Fruit fly (Drosophila melanogaster) whole organism, embryonic: ENCODE results near the gene Pdfr.

Experiments used
- Awh ChIP-seq: fragments of 200-800 bp; sonication (Bioruptor generic); IDR thresholded peaks from 2 replicates; pipeline ENCODE4, ENCODE4 v1.3.6; 2022; ENCODE audit warnings: missing biosample characterization, missing genetic modification characterization
- Bgb ChIP-seq: fragments of 200-800 bp; sonication (Bioruptor generic); IDR thresholded peaks from 2 replicates; pipeline ENCODE4 v1.3.6; 2022; ENCODE audit warnings: missing biosample characterization, missing genetic modification characterization; ENCODE audit not compliant: partially characterized antibody
- CG1024 ChIP-seq: fragments of 200-800 bp; sonication (Bioruptor generic); IDR thresholded peaks from 2 replicates; pipeline ENCODE4 v1.3.6; 2022; ENCODE audit warnings: missing biosample characterization, missing genetic modification characterization
- CG10321 ChIP-seq: fragments of 200-800 bp; sonication (Bioruptor generic); IDR thresholded peaks from 2 replicates; pipeline ENCODE4 v1.3.6; 2022; ENCODE audit warnings: missing biosample characterization, missing genetic modification characterization
- CG10565 ChIP-seq: fragments of 200-800 bp; sonication (Bioruptor generic); optimal IDR thresholded peaks from 3 replicates; lab custom pipeline; 2016; ENCODE audit warnings: missing biosample characterization, mild to moderate bottlenecking, missing genetic modification characterization
- CG11560 ChIP-seq: fragments of 200-800 bp; sonication (Bioruptor generic); IDR thresholded peaks from 3 replicates; pipeline ENCODE4 v1.3.6; 2022; ENCODE audit warnings: missing biosample characterization, missing genetic modification characterization
- CG13287 ChIP-seq: fragments of 200-800 bp; sonication (Bioruptor generic); IDR thresholded peaks from 2 replicates; pipeline ENCODE4 v1.3.6; 2022; ENCODE audit warnings: missing biosample characterization, missing genetic modification characterization; ENCODE audit not compliant: partially characterized antibody
- CG13775 ChIP-seq: fragments of 200-800 bp; sonication (Bioruptor generic); optimal IDR thresholded peaks from 3 replicates; lab custom pipeline; 2017; ENCODE audit warnings: missing biosample characterization, mild to moderate bottlenecking, missing genetic modification characterization
- CG14667 ChIP-seq: fragments of 200-800 bp; sonication (Bioruptor generic); IDR thresholded peaks from 2 replicates; pipeline ENCODE4 v1.3.6; 2022; ENCODE audit warnings: missing biosample characterization, missing genetic modification characterization
- CG15514 ChIP-seq: fragments of 200-800 bp; sonication (Bioruptor generic); optimal IDR thresholded peaks from 3 replicates; lab custom pipeline; 2017; ENCODE audit warnings: missing biosample characterization, missing genetic modification characterization, mild to moderate bottlenecking, moderate library complexity, missing genetic modification reagents
- CG16813 ChIP-seq: fragments of 200-800 bp; sonication (Bioruptor generic); IDR thresholded peaks from 3 replicates; pipeline ENCODE4 v1.3.6; 2022; ENCODE audit warnings: missing biosample characterization, missing genetic modification characterization; ENCODE audit not compliant: partially characterized antibody
- CG3065 ChIP-seq: fragments of 200-800 bp; sonication (Bioruptor generic); optimal IDR thresholded peaks from 2 replicates; lab custom pipeline; 2016; ENCODE audit warnings: missing biosample characterization, missing genetic modification characterization
- CG3163 ChIP-seq: fragments of 200-800 bp; sonication (Bioruptor generic); optimal IDR thresholded peaks from 3 replicates; lab custom pipeline; 2016; ENCODE audit warnings: missing biosample characterization, missing genetic modification characterization
- CG3281 ChIP-seq: fragments of 200-800 bp; sonication (Bioruptor generic); optimal IDR thresholded peaks from 3 replicates; lab custom pipeline; 2017; ENCODE audit warnings: missing biosample characterization, mild to moderate bottlenecking, missing genetic modification characterization
- CG33213 ChIP-seq: fragments of 200-800 bp; sonication (Bioruptor generic); optimal IDR thresholded peaks from 3 replicates; lab custom pipeline; 2016; ENCODE audit warnings: missing biosample characterization, missing genetic modification characterization
- CG43689 ChIP-seq: fragments of 200-800 bp; sonication (Bioruptor generic); IDR thresholded peaks from 2 replicates; pipeline ENCODE4 v1.3.6; 2022; ENCODE audit warnings: missing biosample characterization, missing genetic modification characterization
- CG4617 ChIP-seq: fragments of 200-800 bp; sonication (Bioruptor generic); optimal IDR thresholded peaks from 3 replicates; lab custom pipeline; 2016; ENCODE audit warnings: missing biosample characterization, missing genetic modification characterization, borderline replicate concordance
- CG4854 ChIP-seq: fragments of 200-800 bp; sonication (Bioruptor generic); optimal IDR thresholded peaks from 2 replicates; lab custom pipeline; 2016; ENCODE audit warnings: missing biosample characterization, missing genetic modification characterization, inconsistent platforms
- CG6654 ChIP-seq: fragments of 200-800 bp; sonication (Bioruptor generic); optimal IDR thresholded peaks from 2 replicates; lab custom pipeline; 2017; ENCODE audit warnings: missing biosample characterization, mild to moderate bottlenecking, missing genetic modification characterization
- CG6765 ChIP-seq: fragments of 200-800 bp; sonication (Bioruptor generic); optimal IDR thresholded peaks from 3 replicates; lab custom pipeline; 2017; ENCODE audit warnings: missing biosample characterization, mild to moderate bottlenecking, missing genetic modification characterization
- CG7357 ChIP-seq: fragments of 200-800 bp; sonication (Bioruptor generic); IDR thresholded peaks from 3 replicates; pipeline ENCODE4 v1.3.6; 2022; ENCODE audit warnings: missing biosample characterization, missing genetic modification characterization
- CG9215 ChIP-seq: fragments of 200-800 bp; sonication (Bioruptor generic); IDR thresholded peaks from 2 replicates; pipeline ENCODE4 v1.3.6; 2022; ENCODE audit warnings: missing biosample characterization, missing genetic modification characterization
- D19B ChIP-seq: fragments of 200-800 bp; sonication (Bioruptor generic); optimal IDR thresholded peaks from 2 replicates; lab custom pipeline; 2017; ENCODE audit warnings: missing biosample characterization, mild to moderate bottlenecking, missing genetic modification characterization
- Deaf1 ChIP-seq: fragments of 200-800 bp; optimal IDR thresholded peaks from 3 replicates; lab custom pipeline; 2019; ENCODE audit warnings: missing biosample characterization, mild to moderate bottlenecking, missing genetic modification characterization, moderate library complexity
- Dfd ChIP-seq, 2 experiments: fragments of >200 bp; optimal IDR thresholded peaks; 2 replicates each; lab custom pipeline; 2017; ENCODE audit warnings: missing biosample characterization in 2 of 2, missing genetic modification characterization in 2 of 2
- Dip3 ChIP-seq: fragments of 200-800 bp; sonication (Bioruptor generic); optimal IDR thresholded peaks from 3 replicates; lab custom pipeline; 2016; ENCODE audit warnings: missing biosample characterization, missing genetic modification characterization
- H2.0 ChIP-seq: fragments of 200-800 bp; sonication (Bioruptor generic); IDR thresholded peaks from 2 replicates; pipeline ENCODE4 v1.3.6; 2022; ENCODE audit warnings: missing biosample characterization, missing genetic modification characterization
- Hey ChIP-seq: fragments of 200-800 bp; sonication (Bioruptor generic); optimal IDR thresholded peaks from 3 replicates; lab custom pipeline; 2018; ENCODE audit warnings: missing biosample characterization, mild to moderate bottlenecking, missing genetic modification characterization
- Hr3 ChIP-seq: fragments of 200-800 bp; sonication (Bioruptor generic); optimal IDR thresholded peaks from 3 replicates; lab custom pipeline; 2016; ENCODE audit warnings: missing biosample characterization, missing genetic modification characterization
- MBD-R2 ChIP-seq: fragments of 200-800 bp; sonication (Bioruptor generic); IDR thresholded peaks from 2 replicates; pipeline ENCODE4 v1.3.6; 2022; ENCODE audit warnings: missing biosample characterization, missing genetic modification characterization
- Med ChIP-seq: fragments of 200-800 bp; sonication (Bioruptor generic); peaks from one replicate; lab custom pipeline; 2016; ENCODE audit warnings: missing biosample characterization, missing genetic modification characterization, mild to moderate bottlenecking, inconsistent platforms, moderate library complexity
- Oli ChIP-seq: fragments of 200-800 bp; sonication (Bioruptor generic); optimal IDR thresholded peaks from 2 replicates; lab custom pipeline; 2018; ENCODE audit warnings: missing biosample characterization, mild to moderate bottlenecking, missing genetic modification characterization, moderate library complexity
- Stat92E ChIP-seq, 3 experiments: fragments of >200 bp in 2 of 3; fragments of 200-800 bp in 1 of 3; sonication (Bioruptor generic) in 1 of 3; optimal IDR thresholded peaks; 2 replicates each; lab custom pipeline; 2017 to 2019; ENCODE audit warnings: missing biosample characterization in 3 of 3, missing genetic modification characterization in 3 of 3, mild to moderate bottlenecking in 1 of 3, moderate library complexity in 1 of 3
- al ChIP-seq: fragments of 200-800 bp; sonication (Bioruptor generic); IDR thresholded peaks from 2 replicates; pipeline ENCODE4 v1.3.6; 2022; ENCODE audit warnings: missing biosample characterization, missing genetic modification characterization
- bab2 ChIP-seq: fragments of 200-800 bp; sonication (Bioruptor generic); optimal IDR thresholded peaks from 2 replicates; lab custom pipeline; 2016; ENCODE audit warnings: missing biosample characterization, missing genetic modification characterization
- croc ChIP-seq: fragments of 200-800 bp; sonication (Bioruptor generic); conservative IDR thresholded peaks from 3 replicates; pipeline ENCODE4 v1.3.6; 2022; ENCODE audit warnings: missing biosample characterization, missing genetic modification characterization
- exex ChIP-seq: fragments of 200-800 bp; sonication (Bioruptor generic); optimal IDR thresholded peaks from 4 replicates; lab custom pipeline; 2018; ENCODE audit warnings: missing biosample characterization, mild to moderate bottlenecking, missing genetic modification characterization, moderate library complexity
- lbe ChIP-seq: fragments of 200-800 bp; sonication (Bioruptor generic); optimal IDR thresholded peaks from 2 replicates; lab custom pipeline; 2016; ENCODE audit warnings: missing biosample characterization, mild to moderate bottlenecking, missing genetic modification characterization
- luna ChIP-seq: fragments of 200-800 bp; sonication (Bioruptor generic); optimal IDR thresholded peaks from 2 replicates; lab custom pipeline; 2016; ENCODE audit warnings: missing biosample characterization, missing genetic modification characterization
- mld ChIP-seq: fragments of 200-800 bp; sonication (Bioruptor generic); IDR thresholded peaks from 3 replicates; pipeline ENCODE4 v1.3.6; 2022; ENCODE audit warnings: missing biosample characterization, missing genetic modification characterization; ENCODE audit not compliant: partially characterized antibody
- pan ChIP-seq, 4 experiments: fragments of >200 bp in 3 of 4; fragments of 200-800 bp in 1 of 4; sonication (Bioruptor generic) in 1 of 4; optimal IDR thresholded peaks in 3 of 4; IDR thresholded peaks in 1 of 4; 2 replicates each; pipeline versions ENCODE4 v1.3.6 to Lab custom; 2017 to 2022; ENCODE audit warnings: missing biosample characterization in 2 of 4, missing genetic modification characterization in 2 of 4, mixed read lengths in 1 of 4
- rib ChIP-seq: fragments of 200-800 bp; sonication (Bioruptor generic); IDR thresholded peaks from 2 replicates; pipeline ENCODE4 v1.3.6; 2022; ENCODE audit warnings: missing biosample characterization, missing genetic modification characterization
- sima ChIP-seq: fragments of 200-800 bp; sonication (Bioruptor generic); optimal IDR thresholded peaks from 2 replicates; lab custom pipeline; 2016; ENCODE audit warnings: missing biosample characterization, missing genetic modification characterization
- slou ChIP-seq: fragments of 200-800 bp; sonication (Bioruptor generic); optimal IDR thresholded peaks from 3 replicates; lab custom pipeline; 2016; ENCODE audit warnings: missing biosample characterization, missing genetic modification characterization
- sna ChIP-seq: fragments of 200-800 bp; sonication (Bioruptor generic); IDR thresholded peaks from 2 replicates; pipeline ENCODE4 v1.3.6; 2022; ENCODE audit warnings: missing biosample characterization, missing genetic modification characterization; ENCODE audit not compliant: partially characterized antibody
- sqz ChIP-seq: fragments of 200-800 bp; sonication (Bioruptor generic); optimal IDR thresholded peaks from 3 replicates; lab custom pipeline; 2018; ENCODE audit warnings: missing biosample characterization, mild to moderate bottlenecking, missing genetic modification characterization
- stc ChIP-seq: fragments of 200-800 bp; sonication (Bioruptor generic); IDR thresholded peaks from 2 replicates; pipeline ENCODE4 v1.3.6; 2022; ENCODE audit warnings: missing biosample characterization, missing genetic modification characterization
- unc-4 ChIP-seq: fragments of 200-800 bp; sonication (Bioruptor generic); IDR thresholded peaks from 2 replicates; pipeline ENCODE4 v1.3.6; 2022; ENCODE audit warnings: missing biosample characterization, missing genetic modification characterization; ENCODE audit not compliant: partially characterized antibody

Gene Pdfr

DNA sequence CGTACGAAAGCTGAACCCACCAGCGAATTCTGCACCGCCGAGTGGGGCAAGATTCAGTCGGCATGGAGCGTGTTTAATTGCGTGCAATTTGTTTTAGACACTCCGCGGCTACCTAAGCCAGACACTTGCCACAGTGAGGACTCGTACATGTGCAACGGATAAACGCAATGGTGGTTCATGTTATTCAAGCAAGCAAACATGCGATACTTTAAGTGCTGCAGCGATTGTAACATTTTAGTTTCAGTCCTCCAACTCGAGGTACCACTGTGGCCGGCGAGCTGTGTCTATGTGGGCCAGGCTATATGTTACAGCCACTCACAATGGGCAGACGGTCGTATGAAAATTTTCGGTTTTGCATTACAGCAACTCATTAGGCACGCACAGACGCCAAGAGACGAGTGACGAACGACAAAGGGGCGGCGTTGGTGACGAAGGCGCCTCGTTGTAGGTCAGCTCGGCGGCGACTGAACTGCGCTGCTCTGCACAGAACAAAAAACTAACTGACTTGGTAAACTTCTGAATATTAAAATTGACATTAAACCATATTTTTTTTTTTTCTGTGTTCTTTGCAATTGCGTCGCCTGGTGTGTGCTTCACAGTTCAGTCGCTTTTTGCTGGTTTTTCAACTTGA lies 18.0 kb upstream of the Pdfr start (continued):
- TF ChIP-seq CG3281 (GFP tag; lab: Kevin White, UChicago) = peak; percentile 45
- TF ChIP-seq H2.0 (GFP tag; lab: Robert Waterston, UW) = peak; percentile 61
- TF ChIP-seq Stat92E (GFP tag; optimal IDR thresholded peaks at IDR 0.05; lab: Kevin White, UChicago) = no peak
- TF ChIP-seq CG1024 = peak; percentile 54
- TF ChIP-seq slou (GFP tag; lab: Kevin White, UChicago) = no peak
- no peak for TF ChIP-seq lbe (GFP tag; lab: Kevin White, UChicago)
- TF ChIP-seq CG16813 (GFP tag; lab: Robert Waterston, UW) = no peak
- TF ChIP-seq al (GFP tag; lab: Robert Waterston, UW) = peak; percentile 46; the same call in 1 of the 2 replicates
- TF ChIP-seq CG10321 (GFP tag; lab: Robert Waterston, UW) = 0 out of 2 replicates have a peak, but pooled peaks have one; percentile 22
- peak; percentile 60; the same call in 1 of the 2 replicates for TF ChIP-seq stc
- TF ChIP-seq CG43689 = 0 out of 2 replicates have a peak, but pooled peaks have one; percentile 10
- TF ChIP-seq CG9215 = peak; percentile 54; the same call in 1 of the 2 replicates
- TF ChIP-seq CG33213 = peak; percentile 29
- peak; percentile 43 for TF ChIP-seq CG15514 (GFP tag; lab: Kevin White, UChicago)
- TF ChIP-seq Bgb (GFP tag; lab: Robert Waterston, UW) = no peak
- no peak; the same call in 2 of the 3 replicates for TF ChIP-seq croc (GFP tag; lab: Robert Waterston, UW)
- TF ChIP-seq CG3065 = no peak
- TF ChIP-seq Awh = 0 out of 2 replicates have a peak, but pooled peaks have one; percentile 27
- TF ChIP-seq exex = no peak
- no peak for TF ChIP-seq CG13287
- TF ChIP-seq Hey (tag; lab: Kevin White, UChicago) = no peak
- TF ChIP-seq Oli = peak; percentile 55
- TF ChIP-seq sqz (GFP tag; lab: Kevin White, UChicago) = no peak
- no peak for TF ChIP-seq CG4617 (GFP tag; lab: Kevin White, UChicago)
- TF ChIP-seq CG7357 (GFP tag; lab: Robert Waterston, UW) = peak; percentile 49; the same call in 1 of the 3 replicates
- no peak for TF ChIP-seq mld (GFP tag; lab: Robert Waterston, UW)
- TF ChIP-seq Deaf1 = peak; percentile 13
- no peak for TF ChIP-seq CG6654 (GFP tag; lab: Kevin White, UChicago)
- TF ChIP-seq pan (optimal IDR thresholded peaks at IDR 0.05; lab: Kevin White, UChicago) = no peak
- TF ChIP-seq pan (GFP tag; optimal IDR thresholded peaks at IDR 0.05 in 1 of 2, IDR thresholded peaks at IDR 0.05 in 1 of 2) = peak in 1 of 2 experiments; percentile 70
- no peak for TF ChIP-seq Dfd (GFP tag; optimal IDR thresholded peaks at IDR 0.05; lab: Kevin White, UChicago)
- TF ChIP-seq CG6765 (GFP tag; lab: Kevin White, UChicago) = peak; percentile 23
- no peak for TF ChIP-seq CG3163 (GFP tag; lab: Kevin White, UChicago)
- TF ChIP-seq sna (GFP tag; lab: Robert Waterston, UW) = no peak
- TF ChIP-seq Dip3 = peak; percentile 36
- 0 out of 3 replicates have a peak, but pooled peaks have one; percentile 34 for TF ChIP-seq CG11560
- TF ChIP-seq Med = peak; percentile 97
- no peak for TF ChIP-seq rib (GFP tag; lab: Robert Waterston, UW)
- TF ChIP-seq luna (GFP tag; lab: Kevin White, UChicago) = no peak
- TF ChIP-seq MBD-R2 (GFP tag; lab: Robert Waterston, UW) = peak; percentile 31; the same call in 1 of the 2 replicates
- TF ChIP-seq CG14667 (GFP tag; lab: Robert Waterston, UW) = peak; percentile 36; the same call in 1 of the 2 replicates
- TF ChIP-seq unc-4 (GFP tag; lab: Robert Waterston, UW) = no peak
- TF ChIP-seq bab2 (GFP tag; lab: Kevin White, UChicago) = peak; percentile 51
- TF ChIP-seq CG13775 (GFP tag; lab: Kevin White, UChicago) = no peak
- TF ChIP-seq Hr3 (GFP tag; lab: Kevin White, UChicago) = peak; percentile 37
- TF ChIP-seq CG4854 (GFP tag; lab: Kevin White, UChicago) = peak; percentile 22
- peak; percentile 7 for TF ChIP-seq D19B (GFP tag; lab: Kevin White, UChicago)
- TF ChIP-seq sima (GFP tag; lab: Kevin White, UChicago) = no peak
- TF ChIP-seq CG10565 (GFP tag; lab: Kevin White, UChicago) = no peak
